Worm (Caenorhabditis elegans) whole organism, L4/young adult: ENCODE results near the gene Y73B6BL.37.

Source experiments
- dao-5 ChIP-seq: sonication (generic microtip); optimal IDR thresholded peaks from 2 replicates; lab custom pipeline; 2016; ENCODE audit warnings: missing genotype, missing genetic modification characterization, moderate library complexity, missing compliant biosample characterization
- him-1 ChIP-seq: sonication (generic microtip); optimal IDR thresholded peaks from 2 replicates; lab custom pipeline; 2016; ENCODE audit warnings: missing genotype, missing genetic modification reagents, missing genetic modification characterization, missing compliant biosample characterization

ce11 chrIV:6528202-6528601, 41.1 kb downstream of the Y73B6BL.37 start:
- TF ChIP-seq him-1 (tag; lab: Kevin White, UChicago) = no peak
- TF ChIP-seq dao-5 (tag; lab: Kevin White, UChicago) = no peak
